Worm (Caenorhabditis elegans) whole organism, L4 larva: ENCODE results near the gene Y54G2A.52.

Experiments used
- D1046.2 ChIP-seq: fragments of 200-800 bp; sonication (Bioruptor generic); IDR thresholded peaks from 2 replicates; pipeline ENCODE4 v1.3.6; 2022; ENCODE audit warnings: missing genetic modification characterization, missing compliant biosample characterization
- aha-1 ChIP-seq: fragments of 150-350 bp; peaks from one replicate; lab custom pipeline; 2014; ENCODE audit warnings: missing biosample characterization, missing genetic modification characterization
- attf-4 ChIP-seq: sonication (generic microtip); optimal IDR thresholded peaks from 3 replicates; lab custom pipeline; 2017; ENCODE audit warnings: missing biosample characterization, missing genetic modification characterization
- ceh-82 ChIP-seq: sonication (generic microtip); optimal IDR thresholded peaks from 2 replicates; lab custom pipeline; 2017; ENCODE audit warnings: missing biosample characterization, missing genetic modification characterization
- daf-8 ChIP-seq: fragments of 200-800 bp; sonication (Bioruptor generic); IDR thresholded peaks from 2 replicates; pipeline ENCODE4 v1.3.6; 2022; ENCODE audit warnings: missing genetic modification characterization, missing compliant biosample characterization
- dmd-9 ChIP-seq: fragments of 200-800 bp; sonication (Bioruptor generic); IDR thresholded peaks from 2 replicates; pipeline ENCODE4 v1.3.6; 2022; ENCODE audit warnings: missing genetic modification reagents, missing genetic modification characterization, missing compliant biosample characterization
- fos-1 ChIP-seq: fragments of 150-350 bp; optimal IDR thresholded peaks from 2 replicates; lab custom pipeline; 2014; ENCODE audit warnings: missing biosample characterization, missing genetic modification characterization
- lin-15B ChIP-seq: fragments of 150-350 bp; sonication (generic microtip); optimal IDR thresholded peaks from 3 replicates; lab custom pipeline; 2014; ENCODE audit warnings: missing biosample characterization, missing genetic modification characterization
- lin-38 ChIP-seq: fragments of 200-800 bp; sonication (Bioruptor generic); IDR thresholded peaks from 2 replicates; pipeline ENCODE4 v1.3.6; 2022; ENCODE audit warnings: missing genetic modification reagents, missing genetic modification characterization, missing compliant biosample characterization
- lin-39 ChIP-seq: fragments of 150-350 bp; optimal IDR thresholded peaks from 2 replicates; lab custom pipeline; 2014; ENCODE audit warnings: missing biosample characterization, missing genetic modification reagents, missing genetic modification characterization
- madf-5 ChIP-seq, 2 experiments: fragments of 200-800 bp; sonication (Bioruptor generic); IDR thresholded peaks; 2 replicates each; pipeline ENCODE4 v1.3.6; 2022; ENCODE audit warnings: missing compliant biosample characterization in 2 of 2, missing genetic modification characterization in 2 of 2
- nhr-11 ChIP-seq: fragments of 150-350 bp; optimal IDR thresholded peaks from 2 replicates; lab custom pipeline; 2014; ENCODE audit warnings: missing biosample characterization, missing genetic modification characterization
- nhr-237 ChIP-seq: sonication (generic microtip); optimal IDR thresholded peaks from 2 replicates; lab custom pipeline; 2017; ENCODE audit warnings: missing biosample characterization, missing genetic modification characterization
- pqm-1 ChIP-seq: sonication (generic microtip); optimal IDR thresholded peaks from 2 replicates; lab custom pipeline; 2017; ENCODE audit warnings: missing biosample characterization, missing genetic modification characterization
- sdz-12 ChIP-seq: fragments of 200-800 bp; sonication (Bioruptor generic); optimal IDR thresholded peaks from 2 replicates; lab custom pipeline; 2018; ENCODE audit warnings: mild to moderate bottlenecking, missing genetic modification characterization, missing compliant biosample characterization
- zfp-2 ChIP-seq: sonication (generic microtip); optimal IDR thresholded peaks from 2 replicates; lab custom pipeline; 2016; ENCODE audit warnings: mild to moderate bottlenecking, missing genetic modification characterization, missing compliant biosample characterization
- zip-2 ChIP-seq: fragments of 150-350 bp; optimal IDR thresholded peaks from 2 replicates; lab custom pipeline; 2014; ENCODE audit warnings: missing biosample characterization, missing genetic modification characterization

Y54G2A.52 gene

ce11 chrIV:2747385-2748007, 51.0 kb downstream of the Y54G2A.52 start:
- TF ChIP-seq lin-15B (tag; lab: Kevin White, UChicago) (no peak), aha-1 (tag; lab: Kevin White, UChicago) (peak; percentile 54), attf-4 (tag; lab: Kevin White, UChicago) (no peak), ceh-82 (tag; lab: Kevin White, UChicago) (no peak), zip-2 (tag; lab: Kevin White, UChicago) (no peak), madf-5 (GFP tag; IDR thresholded peaks at IDR 0.05; lab: Robert Waterston, UW) (no peak), daf-8 (no peak), nhr-11 (tag; lab: Kevin White, UChicago) (no peak), nhr-237 (tag; lab: Kevin White, UChicago) (no peak), lin-39 (tag; lab: Kevin White, UChicago) (no peak), pqm-1 (no peak), dmd-9 (GFP tag; lab: Robert Waterston, UW) (no peak), fos-1 (no peak), lin-38 (GFP tag; lab: Robert Waterston, UW) (peak; percentile 35; the same call in 1 of the 2 replicates), sdz-12 (GFP tag; lab: Kevin White, UChicago) (no peak), zfp-2 (no peak), D1046.2 (GFP tag; lab: Robert Waterston, UW) (no peak)
- TF ChIP-seq, all 104 proteins: peak for 2
